Fruit fly (Drosophila melanogaster): ENCODE measurements around the gene twin.
A peak's percentile ranks its signal among the peaks of the same experiment; 100 is the strongest.

twin gene

DNA sequence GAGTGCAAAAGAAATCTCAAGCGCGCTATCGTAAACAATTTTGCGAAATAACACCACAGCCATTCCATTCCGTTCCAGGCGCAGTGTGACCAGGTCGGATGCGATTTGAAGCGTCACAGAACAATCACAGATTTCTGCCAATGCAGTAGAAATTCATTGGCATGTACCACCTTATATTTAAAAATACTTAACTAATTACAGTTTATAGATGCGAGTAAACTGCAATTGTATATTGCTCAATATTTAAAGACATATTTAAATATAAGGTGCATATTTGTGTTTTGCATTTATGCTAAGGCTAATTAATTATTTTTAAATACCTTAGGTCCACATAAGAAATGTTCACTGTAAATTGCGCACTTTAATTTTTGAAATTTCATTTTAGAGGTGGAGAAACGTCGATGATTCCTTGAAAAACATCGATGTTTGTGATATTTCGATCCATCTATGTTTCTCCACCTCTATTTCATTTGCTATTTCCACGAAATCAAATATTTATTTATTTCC is 28.3 kb downstream of the twin start, which contains the start of the genes SMC6 and CG6204 (continued):
- TF ChIP-seq scrt (GFP tag; optimal IDR thresholded peaks at IDR 0.05): no peak
- peak; percentile 95 for TF ChIP-seq lilli (GFP tag; optimal IDR thresholded peaks at IDR 0.05)
- peak; percentile 95 for TF ChIP-seq ranshi (GFP tag; IDR thresholded peaks at IDR 0.05)
- peak; percentile 19 for TF ChIP-seq ash1 (GFP tag; optimal IDR thresholded peaks at IDR 0.05)
- TF ChIP-seq CG13775 (GFP tag; optimal IDR thresholded peaks at IDR 0.05): peak; percentile 93
- TF ChIP-seq grau (tag; optimal IDR thresholded peaks at IDR 0.05): peak; percentile 100
- TF ChIP-seq Dref (GFP tag; IDR thresholded peaks at IDR 0.05): peak; percentile 67
- TF ChIP-seq CG9727 (GFP tag; optimal IDR thresholded peaks at IDR 0.05): peak; percentile 93
- peak; percentile 88 for TF ChIP-seq CG4328 (GFP tag; optimal IDR thresholded peaks at IDR 0.05)
- TF ChIP-seq Sin3A (optimal IDR thresholded peaks at IDR 0.05): peak; percentile 14
- peak; percentile 79 for TF ChIP-seq CG7786 (GFP tag; optimal IDR thresholded peaks at IDR 0.05)
- TF ChIP-seq Lim3 (GFP tag; IDR thresholded peaks at IDR 0.05): peak; percentile 60
- TF ChIP-seq klu (GFP tag; IDR thresholded peaks at IDR 0.05): peak; percentile 93
- no peak for TF ChIP-seq CG14860 (GFP tag; IDR thresholded peaks at IDR 0.05; ENCODE audit: partially characterized antibody)
- no peak for TF ChIP-seq chinmo (GFP tag; IDR thresholded peaks at IDR 0.05; ENCODE audit: partially characterized antibody)
- TF ChIP-seq chn (GFP tag; optimal IDR thresholded peaks at IDR 0.05): peak; percentile 76
- TF ChIP-seq CG8290 (GFP tag; optimal IDR thresholded peaks at IDR 0.05): peak; percentile 80
- TF ChIP-seq CG8290 (tag; optimal IDR thresholded peaks at IDR 0.05): peak; percentile 16 to 92
- TF ChIP-seq Fer2 (tag; optimal IDR thresholded peaks at IDR 0.05): peak; percentile 93
- peak; percentile 90 for TF ChIP-seq ATbp (GFP tag; optimal IDR thresholded peaks at IDR 0.05)
- peak; percentile 53 for TF ChIP-seq CG9876 (GFP tag; optimal IDR thresholded peaks at IDR 0.05)
- TF ChIP-seq CG4854 (GFP tag; optimal IDR thresholded peaks at IDR 0.05): peak; percentile 82
- peak; percentile 94 for TF ChIP-seq bcd (GFP tag; optimal IDR thresholded peaks at IDR 0.05)
- peak; percentile 76 for TF ChIP-seq Side (GFP tag; optimal IDR thresholded peaks at IDR 0.05)
- TF ChIP-seq Ets65A (GFP tag): peak; percentile 97
- TF ChIP-seq Doc2 (GFP tag; IDR thresholded peaks at IDR 0.05): peak; percentile 89
- no peak for TF ChIP-seq Tbp (GFP tag; optimal IDR thresholded peaks at IDR 0.05)
- peak; percentile 86 for TF ChIP-seq CG6175 (GFP tag; IDR thresholded peaks at IDR 0.05)
- TF ChIP-seq CG1792 (GFP tag; optimal IDR thresholded peaks at IDR 0.05): peak; percentile 72
- peak; percentile 19; the same call in 1 of the 3 replicates for TF ChIP-seq knrl (GFP tag; IDR thresholded peaks at IDR 0.05; ENCODE audit: partially characterized antibody)
- TF ChIP-seq bsh (GFP tag; optimal IDR thresholded peaks at IDR 0.05): peak; percentile 72 to 94
- peak; percentile 95 for TF ChIP-seq fd96Cb (tag; optimal IDR thresholded peaks at IDR 0.05)
- peak; percentile 96 for TF ChIP-seq CG6689 (GFP tag; IDR thresholded peaks at IDR 0.05)
- TF ChIP-seq CG11560 (tag; IDR thresholded peaks at IDR 0.05): peak; percentile 86
- TF ChIP-seq tin (GFP tag; optimal IDR thresholded peaks at IDR 0.05): peak; percentile 91
- peak; percentile 83 for TF ChIP-seq cato (GFP tag; optimal IDR thresholded peaks at IDR 0.05; ENCODE audit: borderline replicate concordance)
- TF ChIP-seq Poxn (GFP tag; IDR thresholded peaks at IDR 0.05): peak; percentile 92
- TF ChIP-seq CG5953 (GFP tag; IDR thresholded peaks at IDR 0.05): peak; percentile 78
- TF ChIP-seq btn (GFP tag; optimal IDR thresholded peaks at IDR 0.05): peak; percentile 34
- peak; percentile 79 for TF ChIP-seq jing (GFP tag; optimal IDR thresholded peaks at IDR 0.05)
- TF ChIP-seq CG15696 (tag; optimal IDR thresholded peaks at IDR 0.05): peak; percentile 95
- peak; percentile 97 for TF ChIP-seq dysf (GFP tag; IDR thresholded peaks at IDR 0.05)
- TF ChIP-seq CG14710 (tag; optimal IDR thresholded peaks at IDR 0.05): peak; percentile 94
- peak; percentile 90 for TF ChIP-seq CG14050 (GFP tag; IDR thresholded peaks at IDR 0.05)
- TF ChIP-seq bowl (GFP tag; IDR thresholded peaks at IDR 0.05): peak; percentile 83
- no peak for TF ChIP-seq hkb (optimal IDR thresholded peaks at IDR 0.05)
- TF ChIP-seq hkb (GFP tag; IDR thresholded peaks at IDR 0.05): peak; percentile 95
- no peak for TF ChIP-seq p53 (GFP tag; optimal IDR thresholded peaks at IDR 0.05)
- no peak for TF ChIP-seq abd-A (tag; optimal IDR thresholded peaks at IDR 0.05)
- peak; percentile 93 for TF ChIP-seq ara (GFP tag; IDR thresholded peaks at IDR 0.05)
- peak; percentile 95 for TF ChIP-seq Sox102F (GFP tag; optimal IDR thresholded peaks at IDR 0.05)
- TF ChIP-seq Ssrp (tag; optimal IDR thresholded peaks at IDR 0.05): peak; percentile 92
